Fruit fly (Drosophila melanogaster): Measurements from ENCODE around the gene Fer1HCH.

Fer1HCH gene

DNA sequence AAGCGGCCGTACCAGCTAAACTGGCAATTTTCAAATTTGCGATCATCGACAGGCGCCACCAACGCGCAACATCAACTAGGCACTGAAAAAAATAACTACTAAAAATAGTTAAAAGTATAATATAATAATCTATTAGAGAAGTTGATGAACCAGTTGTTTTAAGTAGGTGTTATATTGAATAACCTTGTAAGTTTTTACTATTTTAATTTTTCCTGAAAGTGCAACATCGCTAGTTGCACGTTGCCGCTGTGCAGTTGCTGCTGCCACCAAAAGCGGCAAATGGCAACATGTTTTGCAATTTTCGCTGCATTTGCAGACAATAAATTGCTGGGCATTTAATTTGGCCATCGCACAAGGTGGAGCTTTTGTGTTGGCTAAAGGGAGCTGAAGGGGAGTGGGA lies 44.9 kb downstream of the Fer1HCH start (continued):
- TF ChIP-seq pdm3 (GFP tag; optimal IDR thresholded peaks at IDR 0.05) (peak; percentile 17), eg (GFP tag; IDR thresholded peaks at IDR 0.05) (peak; percentile 89), CG6276 (GFP tag; optimal IDR thresholded peaks at IDR 0.05) (peak; percentile 74), Ets21C (GFP tag; optimal IDR thresholded peaks at IDR 0.05) (no peak), topi (GFP tag; optimal IDR thresholded peaks at IDR 0.05) (no peak), fd85E (GFP tag; optimal IDR thresholded peaks at IDR 0.05) (no peak), CG7368 (GFP tag; optimal IDR thresholded peaks at IDR 0.05) (no peak), net (GFP tag; optimal IDR thresholded peaks at IDR 0.05) (peak; percentile 43), lz (GFP tag; optimal IDR thresholded peaks at IDR 0.05) (no peak), dac (GFP tag; optimal IDR thresholded peaks at IDR 0.05) (peak; percentile 7), CG6163 (GFP tag; IDR thresholded peaks at IDR 0.05) (peak; percentile 62), CG6854 (GFP tag; optimal IDR thresholded peaks at IDR 0.05) (no peak), CG9139 (GFP tag; optimal IDR thresholded peaks at IDR 0.05) (no peak), CG1621 (tag; optimal IDR thresholded peaks at IDR 0.05) (no peak), salr (GFP tag; optimal IDR thresholded peaks at IDR 0.05) (peak in 1 of 2 experiments; percentile 2)

DNA sequence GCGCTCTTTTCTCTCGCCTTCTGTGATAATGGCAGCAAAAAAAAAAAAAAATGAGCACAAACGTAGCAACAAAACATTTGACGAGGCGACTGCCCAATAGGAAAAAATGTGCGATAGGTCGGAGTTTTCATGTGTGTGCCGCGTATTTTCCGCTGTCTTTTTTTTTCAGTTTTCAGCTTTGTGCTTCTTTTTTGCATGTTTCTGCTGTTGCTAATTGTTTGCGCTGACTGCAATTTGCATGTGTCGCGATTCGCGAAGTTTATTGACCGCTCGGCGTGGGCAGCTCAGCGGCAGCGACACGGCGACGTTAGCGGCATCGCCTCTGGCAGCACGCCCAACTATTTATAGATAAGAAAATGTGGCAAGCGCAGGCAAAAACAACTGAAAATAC lies 49.3 kb downstream of the Fer1HCH start:
- peak; percentile 17 for TF ChIP-seq CG32006 (GFP tag; optimal IDR thresholded peaks at IDR 0.05)
- TF ChIP-seq CG34406 (GFP tag; optimal IDR thresholded peaks at IDR 0.05), result no peak
- peak; percentile 59 for TF ChIP-seq Gug (GFP tag; IDR thresholded peaks at IDR 0.05)
- no peak for TF ChIP-seq CG8632 (GFP tag; optimal IDR thresholded peaks at IDR 0.05)
- no peak for TF ChIP-seq CG3919 (GFP tag; optimal IDR thresholded peaks at IDR 0.05)
- TF ChIP-seq CG9139 (GFP tag; optimal IDR thresholded peaks at IDR 0.05), result no peak
- TF ChIP-seq vri (GFP tag; optimal IDR thresholded peaks at IDR 0.05), result no peak
- peak; percentile 0 for TF ChIP-seq Lpt (GFP tag; optimal IDR thresholded peaks at IDR 0.05)
- no peak for TF ChIP-seq CG31627 (GFP tag; optimal IDR thresholded peaks at IDR 0.05)
- TF ChIP-seq CG6163 (GFP tag; IDR thresholded peaks at IDR 0.05), result peak; percentile 60; the same call in 2 of the 3 replicates
- no peak for TF ChIP-seq CG16779 (tag; optimal IDR thresholded peaks at IDR 0.05)
- no peak for TF ChIP-seq Sox102F (GFP tag; optimal IDR thresholded peaks at IDR 0.05)
- TF ChIP-seq Hr38 (GFP tag; optimal IDR thresholded peaks at IDR 0.05), result no peak
- TF ChIP-seq CG8319 (GFP tag; optimal IDR thresholded peaks at IDR 0.05), result no peak
- TF ChIP-seq ss (GFP tag; optimal IDR thresholded peaks at IDR 0.05), result no peak
- TF ChIP-seq CG1621 (tag; optimal IDR thresholded peaks at IDR 0.05), result no peak
- peak; percentile 62 for TF ChIP-seq CG6276 (GFP tag; optimal IDR thresholded peaks at IDR 0.05)
- TF ChIP-seq pdm3 (GFP tag; optimal IDR thresholded peaks at IDR 0.05), result no peak
- peak; percentile 91 for TF ChIP-seq eg (GFP tag; IDR thresholded peaks at IDR 0.05)
- TF ChIP-seq Ets96B (tag; optimal IDR thresholded peaks at IDR 0.05), result no peak
- TF ChIP-seq CG8119 (GFP tag; IDR thresholded peaks at IDR 0.05), result peak; percentile 79
- peak; percentile 1 for TF ChIP-seq dac (GFP tag; optimal IDR thresholded peaks at IDR 0.05)
- peak; percentile 75 for TF ChIP-seq CG15336 (GFP tag; IDR thresholded peaks at IDR 0.05)
- TF ChIP-seq net (GFP tag; optimal IDR thresholded peaks at IDR 0.05), result peak; percentile 1
- no peak for TF ChIP-seq CG10631 (GFP tag; optimal IDR thresholded peaks at IDR 0.05)
- TF ChIP-seq fkh (GFP tag; optimal IDR thresholded peaks at IDR 0.05), result no peak
- no peak for TF ChIP-seq CG4318 (GFP tag; optimal IDR thresholded peaks at IDR 0.05)
- TF ChIP-seq achi (GFP tag; optimal IDR thresholded peaks at IDR 0.05), result no peak
- TF ChIP-seq lz (GFP tag; optimal IDR thresholded peaks at IDR 0.05), result no peak
- TF ChIP-seq Met (GFP tag; optimal IDR thresholded peaks at IDR 0.05), result no peak
- TF ChIP-seq OdsH (GFP tag; optimal IDR thresholded peaks at IDR 0.05), result no peak

DNA sequence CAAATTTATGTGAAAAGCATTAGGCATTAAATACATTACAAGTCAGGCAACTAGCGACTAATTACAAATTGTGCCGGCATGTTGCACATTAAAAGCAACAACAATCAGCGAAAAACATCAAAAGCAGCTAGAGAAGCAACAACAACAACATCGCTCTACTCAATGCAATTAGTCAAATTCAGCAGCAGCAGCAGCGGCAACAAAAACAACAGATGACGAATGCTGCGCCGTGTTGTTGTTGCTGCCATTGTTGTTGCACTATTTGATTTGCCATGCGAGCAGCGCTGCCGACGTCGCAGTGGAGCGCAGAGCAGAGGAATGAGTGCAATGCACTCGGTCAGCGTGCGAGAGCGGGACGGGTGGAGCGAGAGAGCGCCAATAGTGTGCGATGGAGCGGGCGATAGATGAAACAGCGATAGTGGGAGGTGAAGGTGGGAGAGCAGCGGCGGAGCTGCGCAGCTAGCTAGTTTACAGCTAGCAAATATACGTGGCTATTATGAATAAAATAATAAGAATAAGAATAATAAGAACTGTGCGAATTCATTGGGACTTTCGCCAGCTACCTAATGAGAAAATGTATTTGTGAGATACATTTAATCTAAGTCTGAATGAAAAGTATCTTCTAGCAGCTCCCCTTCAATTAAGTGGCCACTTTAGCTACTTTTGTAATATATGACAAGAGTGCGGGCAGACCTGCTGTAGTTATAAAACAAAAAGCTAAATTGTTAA lies 49.9 kb downstream of the Fer1HCH start:
- TF ChIP-seq Ets96B (tag; optimal IDR thresholded peaks at IDR 0.05) (no peak), spab (GFP tag; optimal IDR thresholded peaks at IDR 0.05) (no peak), ss (GFP tag; optimal IDR thresholded peaks at IDR 0.05) (no peak), eg (GFP tag; IDR thresholded peaks at IDR 0.05) (peak; percentile 8; the same call in 2 of the 3 replicates), salr (GFP tag; optimal IDR thresholded peaks at IDR 0.05) (peak in 1 of 2 experiments; percentile 46), CG6163 (GFP tag; IDR thresholded peaks at IDR 0.05) (peak; percentile 48; the same call in 2 of the 3 replicates), pdm3 (GFP tag; optimal IDR thresholded peaks at IDR 0.05) (peak; percentile 18), CG4318 (GFP tag; optimal IDR thresholded peaks at IDR 0.05) (peak; percentile 23), Eip78C (GFP tag) (peak; percentile 49), esn (GFP tag; optimal IDR thresholded peaks at IDR 0.05) (no peak), CG3032 (tag; optimal IDR thresholded peaks at IDR 0.05) (no peak), Hr4 (GFP tag; optimal IDR thresholded peaks at IDR 0.05) (peak; percentile 57), dsx (GFP tag; optimal IDR thresholded peaks at IDR 0.05; ENCODE audit: poor library complexity, severe bottlenecking) (peak; percentile 37), svp (GFP tag) (peak; percentile 56), CG32006 (GFP tag; optimal IDR thresholded peaks at IDR 0.05) (peak; percentile 53), fkh (GFP tag; optimal IDR thresholded peaks at IDR 0.05) (peak; percentile 23), Lpt (GFP tag; optimal IDR thresholded peaks at IDR 0.05) (peak; percentile 38)

Measured in whole organism, prepupa.